Worm (Caenorhabditis elegans): ENCODE measurements around the gene slc-17.5.

Gene slc-17.5

ce11 chrV:8305940-8306339 is 21.2 kb upstream of the slc-17.5 start:
- no peak for TF ChIP-seq rnt-1 (tag; optimal IDR thresholded peaks at IDR 0.05)
- TF ChIP-seq lin-11 (tag; optimal IDR thresholded peaks at IDR 0.05) = no peak
- TF ChIP-seq nfya-1 (tag; optimal IDR thresholded peaks at IDR 0.05) = no peak
- TF ChIP-seq fkh-6 (tag; optimal IDR thresholded peaks at IDR 0.05) = no peak
- no peak for TF ChIP-seq pros-1 (tag; optimal IDR thresholded peaks at IDR 0.05)
- TF ChIP-seq hlh-8 (tag; optimal IDR thresholded peaks at IDR 0.05) = no peak
- no peak for TF ChIP-seq gmeb-2 (tag; optimal IDR thresholded peaks at IDR 0.05)
- no peak for TF ChIP-seq sox-4 (tag; optimal IDR thresholded peaks at IDR 0.05)
- TF ChIP-seq ceh-45 (GFP tag; IDR thresholded peaks at IDR 0.05) = no peak
- TF ChIP-seq ceh-2 (tag; optimal IDR thresholded peaks at IDR 0.05) = no peak
- TF ChIP-seq Y22D7AL.16 (tag; optimal IDR thresholded peaks at IDR 0.05) = no peak
- no peak for TF ChIP-seq ceh-18 (tag; optimal IDR thresholded peaks at IDR 0.05)
- no peak for TF ChIP-seq nhr-232 (tag; optimal IDR thresholded peaks at IDR 0.05)

ce11 chrV:8304461-8305195 is 19.9 kb upstream of the slc-17.5 start, which contains the start of gene W02D7.11:
Gene W02D7.11 (minus strand): TSS chrV:8304511.
- TF ChIP-seq hlh-8 (tag; optimal IDR thresholded peaks at IDR 0.05) = no peak
- TF ChIP-seq hlh-15 (tag; optimal IDR thresholded peaks at IDR 0.05) = no peak
- no peak for TF ChIP-seq ceh-22 (tag; optimal IDR thresholded peaks at IDR 0.05)
- TF ChIP-seq pha-4 (tag; optimal IDR thresholded peaks at IDR 0.05) = no peak
- TF ChIP-seq odd-2 (tag; optimal IDR thresholded peaks at IDR 0.05) = no peak

ce11 chrV:8302522-8302921 is 17.8 kb upstream of the slc-17.5 start, which contains the start of gene sel-9:
Gene sel-9 (minus strand): TSS chrV:8302580.
- peak; percentile 6 for TF ChIP-seq elt-2 (tag; optimal IDR thresholded peaks at IDR 0.05)
- no peak for TF ChIP-seq hlh-8 (tag; optimal IDR thresholded peaks at IDR 0.05)

- TF ChIP-seq ceh-48 (tag; optimal IDR thresholded peaks at IDR 0.05) = peak; percentile 52
- TF ChIP-seq ama-1 (optimal IDR thresholded peaks at IDR 0.05) = peak; percentile 19
- no peak for TF ChIP-seq K02D7.2 (tag; optimal IDR thresholded peaks at IDR 0.05)
Measured at ce11 chrV:8300935-8301535, 16.3 kb upstream of the slc-17.5 start, which contains the start of gene W02D7.6. Gene W02D7.6 (minus strand): TSS chrV:8301507.

ce11 chrV:8299191-8299854 is 14.6 kb upstream of the slc-17.5 start, which contains the start of gene W02D7.5:
Gene W02D7.5 (minus strand): TSS chrV:8299241.
- TF ChIP-seq ceh-19 (GFP tag; optimal IDR thresholded peaks at IDR 0.05) (no peak), zip-5 (tag; optimal IDR thresholded peaks at IDR 0.05) (no peak), C08G9.2 (tag; optimal IDR thresholded peaks at IDR 0.05) (no peak), Y22D7AL.16 (tag; optimal IDR thresholded peaks at IDR 0.05) (no peak), pat-9 (tag; optimal IDR thresholded peaks at IDR 0.05) (no peak), mec-3 (tag; optimal IDR thresholded peaks at IDR 0.05; ENCODE audit: borderline replicate concordance) (no peak), sdc-2 (tag; optimal IDR thresholded peaks at IDR 0.05) (no peak), sox-4 (tag; optimal IDR thresholded peaks at IDR 0.05) (no peak), rnt-1 (tag; optimal IDR thresholded peaks at IDR 0.05) (no peak), fkh-10 (GFP tag; optimal IDR thresholded peaks at IDR 0.05) (no peak), ceh-24 (tag; optimal IDR thresholded peaks at IDR 0.05) (no peak), pax-1 (tag; optimal IDR thresholded peaks at IDR 0.05) (no peak), pha-2 (tag; optimal IDR thresholded peaks at IDR 0.05) (no peak), K02D7.2 (tag; optimal IDR thresholded peaks at IDR 0.05) (no peak), eyg-1 (tag; optimal IDR thresholded peaks at IDR 0.05) (no peak), ceh-45 (GFP tag; IDR thresholded peaks at IDR 0.05) (no peak), gmeb-2 (tag; optimal IDR thresholded peaks at IDR 0.05) (no peak)
